Worm (Caenorhabditis elegans): ENCODE measurements around the gene ckb-4.
A peak's percentile ranks its signal among the peaks of the same experiment; 100 is the strongest.

The ckb-4 gene

ce11 chrV:2076043-2076442 is 33.2 kb downstream of the ckb-4 start:
- TF ChIP-seq nhr-71 (tag; optimal IDR thresholded peaks at IDR 0.05) (peak; percentile 26), egl-27 (tag; optimal IDR thresholded peaks at IDR 0.05) (no peak), fkh-8 (tag; optimal IDR thresholded peaks at IDR 0.05) (peak; percentile 19), mdl-1 (tag; optimal IDR thresholded peaks at IDR 0.05) (no peak), vab-15 (tag; optimal IDR thresholded peaks at IDR 0.05) (peak; percentile 83), C34B4.2 (tag; optimal IDR thresholded peaks at IDR 0.05) (no peak), rnt-1 (tag; optimal IDR thresholded peaks at IDR 0.05) (peak; percentile 64), jun-1 (tag; optimal IDR thresholded peaks at IDR 0.05) (no peak), ceh-90 (tag; optimal IDR thresholded peaks at IDR 0.05) (no peak), nhr-237 (tag; optimal IDR thresholded peaks at IDR 0.05) (no peak), lsy-2 (tag; optimal IDR thresholded peaks at IDR 0.05) (no peak), unc-62 (GFP tag; optimal IDR thresholded peaks at IDR 0.05) (no peak), isw-1 (GFP tag; IDR thresholded peaks at IDR 0.05) (no peak), irx-1 (tag; optimal IDR thresholded peaks at IDR 0.05) (no peak), fkh-10 (GFP tag; optimal IDR thresholded peaks at IDR 0.05) (no peak), ceh-82 (tag; optimal IDR thresholded peaks at IDR 0.05) (no peak), ceh-8 (GFP tag; optimal IDR thresholded peaks at IDR 0.05) (no peak), lin-14 (GFP tag; optimal IDR thresholded peaks at IDR 0.05) (peak; percentile 88), ztf-4 (tag; optimal IDR thresholded peaks at IDR 0.05) (no peak), dpl-1 (GFP tag; optimal IDR thresholded peaks at IDR 0.05) (peak in 1 of 3 experiments; percentile 1)

- no peak for TF ChIP-seq nhr-11 (tag; optimal IDR thresholded peaks at IDR 0.05)
- TF ChIP-seq hlh-4 (tag; optimal IDR thresholded peaks at IDR 0.05) = no peak
- TF ChIP-seq irx-1 (tag; optimal IDR thresholded peaks at IDR 0.05) = no peak
- TF ChIP-seq nhr-84 (tag; optimal IDR thresholded peaks at IDR 0.05) = no peak
- no peak for TF ChIP-seq sup-37 (GFP tag; optimal IDR thresholded peaks at IDR 0.05)
- no peak for TF ChIP-seq ama-1 (optimal IDR thresholded peaks at IDR 0.05)
- no peak for TF ChIP-seq efl-3 (GFP tag; optimal IDR thresholded peaks at IDR 0.05)
- no peak for TF ChIP-seq nhr-28 (tag; optimal IDR thresholded peaks at IDR 0.05)
- TF ChIP-seq unc-30 (tag; optimal IDR thresholded peaks at IDR 0.05) = no peak
- no peak for TF ChIP-seq hpl-2 (GFP tag; optimal IDR thresholded peaks at IDR 0.05)
- TF ChIP-seq unc-98 (GFP tag; IDR thresholded peaks at IDR 0.05) = no peak
- TF ChIP-seq nhr-19 (GFP tag; conservative IDR thresholded peaks at IDR 0.05) = no peak
- no peak for TF ChIP-seq elt-3 (tag; optimal IDR thresholded peaks at IDR 0.05)
Observed at ce11 chrV:2072807-2073206, 36.4 kb downstream of the ckb-4 start, which contains the start of gene Y40B10A.9. TSS of gene Y40B10A.9 (minus strand) at chrV:2072907.

- TF ChIP-seq tbx-2 (tag; optimal IDR thresholded peaks at IDR 0.05) (no peak), pax-3 (tag; optimal IDR thresholded peaks at IDR 0.05) (no peak), ceh-90 (tag; optimal IDR thresholded peaks at IDR 0.05) (no peak), nhr-90 (tag; optimal IDR thresholded peaks at IDR 0.05; ENCODE audit: poor library complexity) (no peak), ztf-4 (tag; optimal IDR thresholded peaks at IDR 0.05) (no peak), mep-1 (tag; optimal IDR thresholded peaks at IDR 0.05) (peak; percentile 13), nhr-85 (tag) (peak; percentile 22), nhr-20 (tag; optimal IDR thresholded peaks at IDR 0.05) (no peak), nhr-47 (tag; optimal IDR thresholded peaks at IDR 0.05) (no peak), ceh-82 (tag; optimal IDR thresholded peaks at IDR 0.05) (no peak)
Observed at ce11 chrV:2068728-2069443, 40.3 kb downstream of the ckb-4 start.

All from whole organism, L1 larva.